Worm (Caenorhabditis elegans) whole organism, late embryonic: ENCODE results near the gene srh-266.

ENCODE experiments used
- C08G9.2 ChIP-seq: sonication (generic microtip); optimal IDR thresholded peaks from 2 replicates; lab custom pipeline; 2016; ENCODE audit warnings: mild to moderate bottlenecking, missing genetic modification characterization, moderate library complexity, missing compliant biosample characterization
- K02D7.2 ChIP-seq: sonication (generic microtip); optimal IDR thresholded peaks from 2 replicates; lab custom pipeline; 2017; ENCODE audit warnings: mild to moderate bottlenecking, missing genetic modification characterization, missing compliant biosample characterization
- Y22D7AL.16 ChIP-seq: sonication (generic microtip); optimal IDR thresholded peaks from 2 replicates; lab custom pipeline; 2016; ENCODE audit warnings: missing genetic modification characterization, missing compliant biosample characterization
- ama-1 ChIP-seq: fragments of 150-350 bp; optimal IDR thresholded peaks from 2 replicates; lab custom pipeline; 2014
- ceh-14 ChIP-seq: sonication (generic microtip); optimal IDR thresholded peaks from 2 replicates; lab custom pipeline; 2016; ENCODE audit warnings: missing genotype, missing genetic modification characterization, missing compliant biosample characterization
- ceh-19 ChIP-seq: fragments of 200-800 bp; sonication (Bioruptor generic); optimal IDR thresholded peaks from 2 replicates; lab custom pipeline; 2018; ENCODE audit warnings: mild to moderate bottlenecking, missing genetic modification characterization, missing compliant biosample characterization
- ceh-2 ChIP-seq: sonication (generic microtip); optimal IDR thresholded peaks from 2 replicates; lab custom pipeline; 2016; ENCODE audit warnings: missing genotype, missing genetic modification characterization, missing compliant biosample characterization
- ceh-31 ChIP-seq: sonication (generic microtip); optimal IDR thresholded peaks from 2 replicates; lab custom pipeline; 2016; ENCODE audit warnings: missing genetic modification characterization, missing compliant biosample characterization
- ceh-34 ChIP-seq: sonication (generic microtip); optimal IDR thresholded peaks from 2 replicates; lab custom pipeline; 2016; ENCODE audit warnings: mild to moderate bottlenecking, missing genetic modification characterization, missing compliant biosample characterization
- ceh-45 ChIP-seq: fragments of 200-800 bp; sonication (Bioruptor generic); IDR thresholded peaks from 2 replicates; pipeline ENCODE4 v1.3.6; 2022; ENCODE audit warnings: missing genetic modification reagents, missing genetic modification characterization, missing compliant biosample characterization
- ceh-48 ChIP-seq: sonication (generic microtip); optimal IDR thresholded peaks from 2 replicates; lab custom pipeline; 2016; ENCODE audit warnings: missing genetic modification characterization, inconsistent platforms, missing compliant biosample characterization
- ceh-6 ChIP-seq: fragments of 200-800 bp; sonication (Bioruptor generic); optimal IDR thresholded peaks from 2 replicates; lab custom pipeline; 2018; ENCODE audit warnings: mild to moderate bottlenecking, missing genetic modification characterization, missing compliant biosample characterization
- ceh-9 ChIP-seq: sonication (generic microtip); optimal IDR thresholded peaks from 2 replicates; lab custom pipeline; 2016; ENCODE audit warnings: mild to moderate bottlenecking, missing genetic modification characterization, inconsistent platforms, missing compliant biosample characterization
- che-1 ChIP-seq: sonication (generic microtip); optimal IDR thresholded peaks from 2 replicates; lab custom pipeline; 2016; ENCODE audit warnings: mild to moderate bottlenecking, missing genetic modification characterization, missing compliant biosample characterization
- dmd-4 ChIP-seq: sonication (generic microtip); optimal IDR thresholded peaks from 2 replicates; lab custom pipeline; 2016; ENCODE audit warnings: borderline replicate concordance, missing genetic modification characterization, missing compliant biosample characterization
- elt-4 ChIP-seq: sonication (generic microtip); optimal IDR thresholded peaks from 2 replicates; lab custom pipeline; 2016; ENCODE audit warnings: missing genetic modification characterization, missing compliant biosample characterization
- ets-4 ChIP-seq: sonication (generic microtip); optimal IDR thresholded peaks from 2 replicates; lab custom pipeline; 2016; ENCODE audit warnings: missing genetic modification characterization, missing compliant biosample characterization
- fax-1 ChIP-seq: sonication (generic microtip); optimal IDR thresholded peaks from 2 replicates; lab custom pipeline; 2016; ENCODE audit warnings: missing genotype, missing genetic modification characterization, missing compliant biosample characterization
- fkh-10 ChIP-seq: fragments of 150-350 bp; optimal IDR thresholded peaks from 2 replicates; lab custom pipeline; 2014; ENCODE audit warnings: missing biosample characterization, missing genetic modification reagents, missing genetic modification characterization
- gmeb-2 ChIP-seq: sonication (generic microtip); optimal IDR thresholded peaks from 2 replicates; lab custom pipeline; 2016; ENCODE audit warnings: missing genetic modification characterization, inconsistent platforms, missing compliant biosample characterization
- hlh-30 ChIP-seq: sonication (generic microtip); optimal IDR thresholded peaks from 2 replicates; lab custom pipeline; 2017; ENCODE audit warnings: antibody characterized with exemption, missing genetic modification characterization, missing compliant biosample characterization; ENCODE audit not compliant: insufficient read depth
- hlh-8 ChIP-seq: sonication (generic microtip); optimal IDR thresholded peaks from 2 replicates; lab custom pipeline; 2016; ENCODE audit warnings: missing genotype, missing genetic modification characterization, missing compliant biosample characterization
- lim-6 ChIP-seq: sonication (generic microtip); optimal IDR thresholded peaks from 2 replicates; lab custom pipeline; 2016; ENCODE audit warnings: missing genetic modification characterization, missing compliant biosample characterization
- lin-11 ChIP-seq: fragments of 200-800 bp; sonication (Bioruptor generic); optimal IDR thresholded peaks from 2 replicates; lab custom pipeline; 2018; ENCODE audit warnings: mild to moderate bottlenecking, missing genetic modification characterization, missing compliant biosample characterization
- madf-2 ChIP-seq: sonication (generic microtip); optimal IDR thresholded peaks from 2 replicates; lab custom pipeline; 2017; ENCODE audit warnings: missing genetic modification characterization, missing compliant biosample characterization
- mec-3 ChIP-seq: sonication (generic microtip); optimal IDR thresholded peaks from 2 replicates; lab custom pipeline; 2016; ENCODE audit warnings: borderline replicate concordance, missing genetic modification characterization, missing compliant biosample characterization
- nhr-11 ChIP-seq: fragments of 150-350 bp; optimal IDR thresholded peaks from 2 replicates; lab custom pipeline; 2014; ENCODE audit warnings: missing biosample characterization, missing genetic modification characterization
- nhr-232 ChIP-seq: sonication (generic microtip); optimal IDR thresholded peaks from 2 replicates; lab custom pipeline; 2016; ENCODE audit warnings: missing genetic modification characterization, missing compliant biosample characterization
- odd-2 ChIP-seq: sonication (generic microtip); optimal IDR thresholded peaks from 2 replicates; lab custom pipeline; 2017; ENCODE audit warnings: antibody characterized with exemption, mild to moderate bottlenecking, missing genetic modification characterization, missing compliant biosample characterization
- pat-9 ChIP-seq: fragments of 200-800 bp; sonication (Bioruptor generic); optimal IDR thresholded peaks from 2 replicates; lab custom pipeline; 2018; ENCODE audit warnings: mild to moderate bottlenecking, missing genetic modification characterization, moderate library complexity, missing compliant biosample characterization
- pax-1 ChIP-seq: fragments of 150-350 bp; optimal IDR thresholded peaks from 2 replicates; lab custom pipeline; 2014; ENCODE audit warnings: missing biosample characterization, missing genetic modification characterization
- sdc-2 ChIP-seq: sonication (generic microtip); optimal IDR thresholded peaks from 2 replicates; lab custom pipeline; 2016; ENCODE audit warnings: missing genotype, missing genetic modification characterization, missing compliant biosample characterization
- sox-2 ChIP-seq: fragments of 200-800 bp; sonication (Bioruptor generic); IDR thresholded peaks from 2 replicates; pipeline ENCODE4 v1.3.6; 2022; ENCODE audit warnings: missing genetic modification reagents, missing genetic modification characterization, missing compliant biosample characterization
- sox-4 ChIP-seq: sonication (generic microtip); optimal IDR thresholded peaks from 2 replicates; lab custom pipeline; 2017; ENCODE audit warnings: mild to moderate bottlenecking, missing genetic modification characterization, inconsistent platforms, missing compliant biosample characterization
- tbx-2 ChIP-seq: sonication (generic microtip); optimal IDR thresholded peaks from 2 replicates; lab custom pipeline; 2016; ENCODE audit warnings: missing genetic modification characterization, missing compliant biosample characterization
- tbx-7 ChIP-seq: sonication (generic microtip); optimal IDR thresholded peaks from 2 replicates; lab custom pipeline; 2016; ENCODE audit warnings: missing genotype, missing genetic modification characterization, missing compliant biosample characterization
- unc-3 ChIP-seq, 2 experiments: fragments of 200-800 bp in 1 of 2; sonication (Bioruptor generic) in 1 of 2; sonication (generic microtip) in 1 of 2; conservative IDR thresholded peaks in 1 of 2; optimal IDR thresholded peaks in 1 of 2; 2 replicates each; pipeline versions ENCODE4 v1.3.6 to Lab custom; 2016 to 2022; ENCODE audit warnings: missing compliant biosample characterization in 2 of 2, missing genetic modification characterization in 2 of 2, missing genetic modification reagents in 1 of 2
- unc-42 ChIP-seq: sonication (generic microtip); optimal IDR thresholded peaks from 2 replicates; lab custom pipeline; 2016; ENCODE audit warnings: missing genotype, missing genetic modification characterization, missing compliant biosample characterization
- ztf-16 ChIP-seq: sonication (generic microtip); optimal IDR thresholded peaks from 2 replicates; lab custom pipeline; 2017; ENCODE audit warnings: missing genetic modification characterization, missing compliant biosample characterization

The srh-266 gene

ce11 chrV:699051-699450 is 34.5 kb downstream of the srh-266 start:
- TF ChIP-seq nhr-232 (tag; lab: Kevin White, UChicago) (no peak), che-1 (tag; lab: Kevin White, UChicago) (no peak), hlh-8 (no peak), fkh-10 (GFP tag; lab: Kevin White, UChicago) (no peak), C08G9.2 (tag; lab: Kevin White, UChicago) (no peak), unc-42 (tag; lab: Kevin White, UChicago) (no peak), fax-1 (tag; lab: Kevin White, UChicago) (no peak), hlh-30 (tag; lab: Kevin White, UChicago) (no peak), ceh-48 (tag; lab: Kevin White, UChicago) (no peak), elt-4 (tag; lab: Kevin White, UChicago) (no peak), odd-2 (no peak), ceh-2 (no peak), ceh-45 (GFP tag; lab: Robert Waterston, UW) (no peak), ceh-6 (no peak), sdc-2 (tag; lab: Kevin White, UChicago) (no peak), ztf-16 (tag; lab: Kevin White, UChicago) (no peak), tbx-2 (no peak)

DNA sequence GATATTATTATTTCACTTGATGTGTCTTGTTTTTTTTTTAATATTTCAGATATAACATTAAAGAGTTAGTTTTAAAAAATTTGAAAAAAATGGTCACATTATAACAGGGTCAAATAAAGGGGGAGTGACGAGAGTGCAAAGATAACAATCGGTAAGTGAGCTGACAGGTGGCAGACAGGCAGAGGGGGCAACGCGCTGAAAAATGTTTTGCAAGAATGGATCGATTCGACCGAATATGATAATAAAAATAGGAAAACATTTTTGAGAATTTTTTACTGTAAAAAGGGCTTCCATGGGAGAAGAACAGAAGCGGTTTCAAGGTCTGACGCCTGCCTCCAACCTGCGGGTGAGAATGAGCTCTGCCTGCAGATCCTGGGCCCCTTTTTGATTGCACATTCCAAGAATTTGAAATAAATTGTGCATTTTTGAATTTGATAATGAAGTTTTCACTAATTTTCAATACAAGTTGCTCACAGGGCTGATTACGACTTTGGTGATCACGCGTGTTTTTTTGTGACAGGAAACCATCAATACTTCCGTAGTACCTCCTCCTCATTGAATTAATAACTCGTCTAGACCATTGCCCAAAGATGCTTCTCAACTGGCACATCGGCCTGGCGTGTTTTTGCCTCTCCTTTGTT is 35.0 kb downstream of the srh-266 start, which contains the start of the genes ugt-29 and srx-5:
Gene ugt-29, minus strand, starts transcription at position 101 of the 641 bp plus-strand sequence.
Gene srx-5, plus strand, starts transcription at position 591 of the 641 bp plus-strand sequence.
- TF ChIP-seq lin-11 (no peak), sox-4 (no peak), ceh-9 (tag; lab: Kevin White, UChicago) (no peak), gmeb-2 (no peak)

ce11 chrV:702260-702659 is 37.7 kb downstream of the srh-266 start, which contains the start of gene srbc-37:
srbc-37 (plus strand) TSS chrV:702560.
- no peak for TF ChIP-seq madf-2 (tag; lab: Kevin White, UChicago)
- no peak for TF ChIP-seq ceh-6
- TF ChIP-seq ceh-31, result no peak
- TF ChIP-seq lin-11, result no peak
- no peak for TF ChIP-seq mec-3 (tag; lab: Kevin White, UChicago)
- TF ChIP-seq Y22D7AL.16 (tag; lab: Kevin White, UChicago), result no peak
- no peak for TF ChIP-seq lim-6 (tag; lab: Kevin White, UChicago)
- TF ChIP-seq pat-9 (tag; lab: Kevin White, UChicago), result no peak
- TF ChIP-seq pax-1 (tag; lab: Kevin White, UChicago), result no peak
- TF ChIP-seq ets-4 (tag; lab: Kevin White, UChicago), result no peak
- no peak for TF ChIP-seq K02D7.2 (tag; lab: Kevin White, UChicago)
- TF ChIP-seq unc-42 (tag; lab: Kevin White, UChicago), result no peak
- TF ChIP-seq sox-2 (GFP tag; lab: Robert Waterston, UW), result no peak
- no peak for TF ChIP-seq tbx-7 (tag; lab: Kevin White, UChicago)
- TF ChIP-seq, all 69 proteins: peak for 0

DNA sequence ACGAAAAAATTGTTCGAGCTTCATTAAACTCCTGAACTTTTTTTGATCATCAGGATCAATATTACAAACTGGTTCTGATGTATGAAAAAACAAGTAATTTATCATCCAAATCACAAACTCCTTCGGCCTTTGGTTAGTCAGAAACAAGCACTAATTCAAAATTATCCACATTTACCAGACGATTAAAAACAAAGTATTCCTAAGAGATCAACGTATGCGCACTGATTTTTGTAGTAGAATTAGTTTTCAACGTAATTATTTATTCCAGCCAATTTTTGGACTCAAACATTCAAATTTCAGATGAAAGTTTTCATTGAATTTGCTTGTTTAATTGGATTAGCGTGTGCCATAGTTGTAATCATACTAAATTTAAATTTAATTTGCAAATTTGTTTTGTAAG is 42.3 kb downstream of the srh-266 start, which contains the start of gene srbc-38:
Gene srbc-38, plus strand, starts transcription at position 301 of the 400 bp plus-strand sequence.
- TF ChIP-seq nhr-11, result no peak
- no peak for TF ChIP-seq unc-3 (GFP tag; conservative IDR thresholded peaks at IDR 0.05; lab: Robert Waterston, UW)
- TF ChIP-seq unc-3 (tag; optimal IDR thresholded peaks at IDR 0.05; lab: Kevin White, UChicago), result no peak
- no peak for TF ChIP-seq tbx-2
- no peak for TF ChIP-seq lim-6 (tag; lab: Kevin White, UChicago)
- TF ChIP-seq ceh-45 (GFP tag; lab: Robert Waterston, UW), result no peak
- no peak for TF ChIP-seq dmd-4 (tag; lab: Kevin White, UChicago)
- TF ChIP-seq sox-4, result no peak
- no peak for TF ChIP-seq sox-2 (GFP tag; lab: Robert Waterston, UW)
- TF ChIP-seq ceh-34, result no peak
- no peak for TF ChIP-seq madf-2 (tag; lab: Kevin White, UChicago)
- no peak for TF ChIP-seq ama-1
- TF ChIP-seq ceh-14, result no peak
- no peak for TF ChIP-seq ceh-19 (GFP tag; lab: Kevin White, UChicago)
- TF ChIP-seq K02D7.2 (tag; lab: Kevin White, UChicago), result no peak
- no peak for TF ChIP-seq hlh-30 (tag; lab: Kevin White, UChicago)
- TF ChIP-seq gmeb-2, result no peak
- TF ChIP-seq, all 69 proteins: peak for 0
